Worm (Caenorhabditis elegans): ENCODE measurements around the gene idpp-4.

DNA sequence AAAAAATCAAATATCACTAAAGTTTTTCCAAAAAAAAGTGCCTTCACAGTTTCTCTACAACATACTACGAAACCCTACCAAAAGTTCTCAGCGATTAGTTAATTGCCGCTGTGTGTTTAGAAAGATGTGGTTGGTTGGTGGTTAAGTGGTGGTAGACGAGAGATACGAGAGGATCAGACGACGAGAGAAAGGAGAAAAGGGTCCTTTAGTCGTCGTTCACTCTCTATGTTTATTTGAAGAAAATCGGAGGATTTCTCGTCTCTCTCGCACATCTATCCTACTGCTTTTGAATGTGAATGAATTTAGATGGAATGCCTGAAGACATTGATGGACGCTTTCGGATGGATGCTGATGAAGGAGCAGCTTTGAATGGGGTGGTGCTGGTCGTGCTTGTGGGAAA lies 49.6 kb downstream of the idpp-4 start:
- no peak for TF ChIP-seq fkh-10 (GFP tag; optimal IDR thresholded peaks at IDR 0.05)
- TF ChIP-seq ceh-22 (tag; optimal IDR thresholded peaks at IDR 0.05): no peak
- no peak for TF ChIP-seq ama-1 (optimal IDR thresholded peaks at IDR 0.05)
- TF ChIP-seq pha-4 (tag; optimal IDR thresholded peaks at IDR 0.05): no peak
- TF ChIP-seq ceh-45 (GFP tag; IDR thresholded peaks at IDR 0.05): no peak
- no peak for TF ChIP-seq tbx-2 (tag; optimal IDR thresholded peaks at IDR 0.05)
- no peak for TF ChIP-seq pag-3 (tag; optimal IDR thresholded peaks at IDR 0.05; ENCODE audit: borderline replicate concordance)
- no peak for TF ChIP-seq hlh-15 (tag; optimal IDR thresholded peaks at IDR 0.05)

Measured in whole organism, late embryonic.